Worm (Caenorhabditis elegans) whole organism, L4 larva: ENCODE data around the gene F57F4.1.

Experiments
- ama-1 ChIP-seq: fragments of 150-350 bp; optimal IDR thresholded peaks from 2 replicates; lab custom pipeline; 2014; ENCODE audit warnings: inconsistent platforms, mixed read lengths
- pha-4 ChIP-seq, 2 experiments: fragments of 150-350 bp in 1 of 2; fragments of 200-800 bp in 1 of 2; sonication (Bioruptor generic) in 1 of 2; IDR thresholded peaks in 1 of 2; optimal IDR thresholded peaks in 1 of 2; 2 replicates each; pipeline versions ENCODE4 v1.3.6 to Lab custom; 2014 to 2022; ENCODE audit warnings: missing genetic modification characterization in 2 of 2, missing genetic modification reagents in 2 of 2, missing biosample characterization in 1 of 2, missing compliant biosample characterization in 1 of 2
- snpc-4 ChIP-seq: fragments of 150-350 bp; optimal IDR thresholded peaks from 2 replicates; lab custom pipeline; 2014; ENCODE audit warnings: missing biosample characterization, missing genetic modification characterization

DNA sequence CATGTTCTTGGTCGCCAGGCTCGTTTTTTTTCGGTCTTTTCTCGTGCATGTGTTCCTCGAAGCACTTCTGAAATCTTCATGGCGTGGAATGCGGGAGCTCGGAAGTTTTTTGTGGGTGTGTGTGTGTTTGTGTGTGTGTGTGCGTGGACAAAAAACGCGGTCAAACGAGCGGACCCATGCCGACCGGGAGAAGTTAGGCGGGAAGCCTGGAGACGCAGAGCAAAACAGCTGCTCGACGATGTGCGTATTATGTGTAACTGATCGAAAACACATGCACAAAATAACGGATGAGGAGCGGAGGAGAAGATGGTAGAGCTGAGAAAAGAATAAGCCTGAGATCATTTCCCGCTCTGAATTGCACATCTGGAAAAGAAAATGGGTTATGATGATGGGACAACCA is 47.8 kb upstream of the F57F4.1 start:
- TF ChIP-seq ama-1 (lab: Kevin White, UChicago): no peak
- TF ChIP-seq snpc-4 (tag; lab: Kevin White, UChicago): no peak
- no peak for TF ChIP-seq pha-4 (GFP tag; IDR thresholded peaks at IDR 0.05; lab: Robert Waterston, UW)
- TF ChIP-seq pha-4 (tag; optimal IDR thresholded peaks at IDR 0.05; lab: Kevin White, UChicago): no peak
